Worm (Caenorhabditis elegans) whole organism, young adult: ENCODE measurements around the gene unc-62.
A peak's percentile ranks its signal among the peaks of the same experiment; 100 is the strongest.

ENCODE experiments used
- B0035.1 ChIP-seq: sonication (generic microtip); optimal IDR thresholded peaks from 2 replicates; lab custom pipeline; 2016; ENCODE audit warnings: missing genetic modification characterization, mild to moderate bottlenecking, missing compliant biosample characterization, missing genotype, missing genetic modification reagents
- B0261.1 ChIP-seq: sonication (generic microtip); optimal IDR thresholded peaks from 2 replicates; lab custom pipeline; 2016; ENCODE audit warnings: mild to moderate bottlenecking, missing genetic modification characterization, moderate library complexity, missing compliant biosample characterization
- B0336.3 ChIP-seq: fragments of 200-800 bp; sonication (Bioruptor generic); IDR thresholded peaks from 2 replicates; pipeline ENCODE4 v1.3.6; 2022; ENCODE audit warnings: missing genetic modification characterization, missing compliant biosample characterization
- F39B2.1 ChIP-seq: fragments of 200-800 bp; sonication (Bioruptor generic); IDR thresholded peaks from 2 replicates; pipeline ENCODE4 v1.3.6; 2022; ENCODE audit warnings: missing genetic modification reagents, missing genetic modification characterization, missing compliant biosample characterization
- F57C9.4 ChIP-seq: sonication (generic microtip); optimal IDR thresholded peaks from 2 replicates; lab custom pipeline; 2017; ENCODE audit warnings: mild to moderate bottlenecking, missing genetic modification characterization, missing compliant biosample characterization
- T26A5.8 ChIP-seq: sonication (generic microtip); optimal IDR thresholded peaks from 2 replicates; lab custom pipeline; 2016; ENCODE audit warnings: missing genetic modification characterization, missing compliant biosample characterization
- ama-1 ChIP-seq, 3 experiments: fragments of 150-350 bp in 1 of 3; sonication (generic microtip) in 2 of 3; optimal IDR thresholded peaks; 2 replicates each; lab custom pipeline; 2014 to 2018; ENCODE audit warnings: missing biosample characterization in 2 of 3, missing genetic modification characterization in 2 of 3, missing genetic modification reagents in 2 of 3
- bed-1 ChIP-seq: fragments of 200-800 bp; sonication (Bioruptor generic); IDR thresholded peaks from 2 replicates; pipeline ENCODE4 v1.3.6; 2022; ENCODE audit warnings: missing genetic modification reagents, missing genetic modification characterization, missing compliant biosample characterization
- bed-2 ChIP-seq: fragments of 200-800 bp; sonication (Bioruptor generic); IDR thresholded peaks from 2 replicates; pipeline ENCODE4 v1.3.6; 2022; ENCODE audit warnings: missing genetic modification reagents, missing genetic modification characterization, missing compliant biosample characterization
- cebp-1 ChIP-seq, 2 experiments: fragments of 200-800 bp in 1 of 2; sonication (Bioruptor generic) in 1 of 2; sonication (generic microtip) in 1 of 2; IDR thresholded peaks in 1 of 2; optimal IDR thresholded peaks in 1 of 2; 2 replicates each; pipeline versions ENCODE4 v1.3.6 to Lab custom; 2017 to 2022; ENCODE audit warnings: missing compliant biosample characterization in 2 of 2, missing genetic modification characterization in 2 of 2, mild to moderate bottlenecking in 1 of 2, missing genetic modification reagents in 1 of 2, moderate library complexity in 1 of 2
- ceh-40 ChIP-seq: fragments of 200-800 bp; sonication (Bioruptor generic); IDR thresholded peaks from 2 replicates; pipeline ENCODE4 v1.3.6; 2022; ENCODE audit warnings: missing genetic modification characterization, missing compliant biosample characterization
- die-1 ChIP-seq: sonication (generic microtip); optimal IDR thresholded peaks from 2 replicates; lab custom pipeline; 2016; ENCODE audit warnings: missing genotype, mild to moderate bottlenecking, missing genetic modification characterization, missing compliant biosample characterization
- dox-1 ChIP-seq: fragments of 200-800 bp; sonication (Bioruptor generic); IDR thresholded peaks from 2 replicates; pipeline ENCODE4 v1.3.6; 2022; ENCODE audit warnings: missing genetic modification reagents, missing genetic modification characterization, missing compliant biosample characterization
- dpff-1 ChIP-seq: sonication (generic microtip); optimal IDR thresholded peaks from 2 replicates; lab custom pipeline; 2017; ENCODE audit warnings: mild to moderate bottlenecking, missing genetic modification characterization, missing compliant biosample characterization
- efl-1 ChIP-seq: fragments of 150-350 bp; optimal IDR thresholded peaks from 2 replicates; lab custom pipeline; 2014; ENCODE audit warnings: missing biosample characterization, missing genetic modification reagents, missing genetic modification characterization
- egl-44 ChIP-seq: fragments of 200-800 bp; sonication (Bioruptor generic); IDR thresholded peaks from 2 replicates; pipeline ENCODE4 v1.3.6; 2022; ENCODE audit warnings: missing genetic modification reagents, missing genetic modification characterization, missing compliant biosample characterization
- ekl-4 ChIP-seq: fragments of 200-800 bp; sonication (Bioruptor generic); IDR thresholded peaks from 2 replicates; pipeline ENCODE4 v1.3.6; 2022; ENCODE audit warnings: missing genetic modification reagents, missing genetic modification characterization, missing compliant biosample characterization
- ets-4 ChIP-seq: fragments of 200-800 bp; sonication (Bioruptor generic); optimal IDR thresholded peaks from 2 replicates; lab custom pipeline; 2018; ENCODE audit warnings: mild to moderate bottlenecking, missing genetic modification characterization, missing compliant biosample characterization
- fkh-3 ChIP-seq: sonication (generic microtip); optimal IDR thresholded peaks from 2 replicates; lab custom pipeline; 2016; ENCODE audit warnings: mild to moderate bottlenecking, missing genetic modification characterization, missing compliant biosample characterization
- him-1 ChIP-seq: sonication (generic microtip); optimal IDR thresholded peaks from 2 replicates; lab custom pipeline; 2016; ENCODE audit warnings: missing genotype, missing genetic modification reagents, missing genetic modification characterization, missing compliant biosample characterization
- hlh-12 ChIP-seq: sonication (generic microtip); optimal IDR thresholded peaks from 2 replicates; lab custom pipeline; 2016; ENCODE audit warnings: missing genetic modification characterization, missing compliant biosample characterization
- hmg-20 ChIP-seq: fragments of 200-800 bp; sonication (Bioruptor generic); IDR thresholded peaks from 2 replicates; pipeline ENCODE4 v1.3.6; 2022; ENCODE audit warnings: missing genetic modification reagents, missing genetic modification characterization, missing compliant biosample characterization
- hrde-1 ChIP-seq: sonication (generic microtip); optimal IDR thresholded peaks from 2 replicates; lab custom pipeline; 2016; ENCODE audit warnings: missing genetic modification characterization, mild to moderate bottlenecking, missing compliant biosample characterization, moderate library complexity, missing genotype, missing genetic modification reagents, borderline replicate concordance
- lag-1 ChIP-seq: fragments of 200-800 bp; sonication (Bioruptor generic); IDR thresholded peaks from 2 replicates; pipeline ENCODE4 v1.3.6; 2022; ENCODE audit warnings: missing genetic modification reagents, missing genetic modification characterization, missing compliant biosample characterization
- lsy-27 ChIP-seq: sonication (generic microtip); optimal IDR thresholded peaks from 2 replicates; lab custom pipeline; 2017; ENCODE audit warnings: missing genetic modification characterization, mild to moderate bottlenecking, missing compliant biosample characterization, antibody characterized with exemption, missing genotype, borderline replicate concordance; ENCODE audit not compliant: insufficient read depth
- madf-3 ChIP-seq: fragments of 200-800 bp; sonication (Bioruptor generic); IDR thresholded peaks from 2 replicates; pipeline ENCODE4 v1.3.6; 2022; ENCODE audit warnings: missing genetic modification reagents, missing genetic modification characterization, missing compliant biosample characterization
- madf-6 ChIP-seq: fragments of 200-800 bp; sonication (Bioruptor generic); IDR thresholded peaks from 2 replicates; pipeline ENCODE4 v1.3.6; 2022; ENCODE audit warnings: missing genetic modification reagents, missing genetic modification characterization, missing compliant biosample characterization
- madf-8 ChIP-seq: fragments of 200-800 bp; sonication (Bioruptor generic); conservative IDR thresholded peaks from 2 replicates; pipeline ENCODE4 v1.3.6; 2022; ENCODE audit warnings: missing genetic modification reagents, missing genetic modification characterization, missing compliant biosample characterization
- mel-28 ChIP-seq: sonication (generic microtip); optimal IDR thresholded peaks from 2 replicates; lab custom pipeline; 2016; ENCODE audit warnings: borderline replicate concordance, mild to moderate bottlenecking, missing genetic modification characterization, missing compliant biosample characterization
- nfya-2 ChIP-seq: fragments of 200-800 bp; sonication (Bioruptor generic); IDR thresholded peaks from 2 replicates; pipeline ENCODE4 v1.3.6; 2022; ENCODE audit warnings: missing genetic modification reagents, missing genetic modification characterization, missing compliant biosample characterization
- nfyb-1 ChIP-seq: fragments of 200-800 bp; sonication (Bioruptor generic); IDR thresholded peaks from 2 replicates; pipeline ENCODE4 v1.3.6; 2022; ENCODE audit warnings: missing genetic modification reagents, missing genetic modification characterization, missing compliant biosample characterization
- nhr-179 ChIP-seq: sonication (generic microtip); optimal IDR thresholded peaks from 2 replicates; lab custom pipeline; 2016; ENCODE audit warnings: mild to moderate bottlenecking, missing genetic modification characterization, missing compliant biosample characterization
- nhr-90 ChIP-seq: sonication (generic microtip); optimal IDR thresholded peaks from 2 replicates; lab custom pipeline; 2016; ENCODE audit warnings: missing genotype, mild to moderate bottlenecking, missing genetic modification characterization, missing compliant biosample characterization
- pbrm-1 ChIP-seq: fragments of 200-800 bp; sonication (Bioruptor generic); IDR thresholded peaks from 2 replicates; pipeline ENCODE4 v1.3.6; 2022; ENCODE audit warnings: missing genetic modification reagents, missing genetic modification characterization, missing compliant biosample characterization
- rcor-1 ChIP-seq: fragments of 200-800 bp; sonication (Bioruptor generic); IDR thresholded peaks from 2 replicates; pipeline ENCODE4 v1.3.6; 2022; ENCODE audit warnings: missing genetic modification reagents, missing genetic modification characterization, missing compliant biosample characterization
- sdz-38 ChIP-seq: sonication (generic microtip); optimal IDR thresholded peaks from 2 replicates; lab custom pipeline; 2016; ENCODE audit warnings: missing genotype, missing genetic modification characterization, missing compliant biosample characterization
- snpc-1.1 ChIP-seq: sonication (generic microtip); optimal IDR thresholded peaks from 2 replicates; lab custom pipeline; 2017; ENCODE audit warnings: missing genetic modification characterization, mild to moderate bottlenecking, missing compliant biosample characterization, antibody characterized with exemption, moderate library complexity, missing genotype, missing genetic modification reagents; ENCODE audit not compliant: insufficient read depth
- snpc-3.4 ChIP-seq: sonication (generic microtip); optimal IDR thresholded peaks from 2 replicates; lab custom pipeline; 2017; ENCODE audit warnings: missing genetic modification characterization, mild to moderate bottlenecking, missing compliant biosample characterization, antibody characterized with exemption, moderate library complexity, missing genotype, missing genetic modification reagents
- snpc-4 ChIP-seq, 5 experiments: fragments of 150-350 bp in 1 of 5; sonication (generic microtip) in 4 of 5; optimal IDR thresholded peaks; 2 replicates each; lab custom pipeline; 2014 to 2018; ENCODE audit warnings: missing genetic modification characterization in 5 of 5, missing biosample characterization in 3 of 5, antibody characterized with exemption in 2 of 5, mild to moderate bottlenecking in 2 of 5, missing compliant biosample characterization in 2 of 5, missing genotype in 2 of 5, moderate library complexity in 2 of 5, missing genetic modification reagents in 1 of 5
- somi-1 ChIP-seq: fragments of 200-800 bp; sonication (Bioruptor generic); optimal IDR thresholded peaks from 2 replicates; lab custom pipeline; 2018; ENCODE audit warnings: mild to moderate bottlenecking, missing genetic modification characterization, missing compliant biosample characterization
- tbp1 ChIP-seq: fragments of 200-800 bp; sonication (Bioruptor generic); optimal IDR thresholded peaks from 2 replicates; lab custom pipeline; 2018; ENCODE audit warnings: mild to moderate bottlenecking, missing genetic modification characterization, missing compliant biosample characterization
- unc-62 ChIP-seq: fragments of 150-350 bp; optimal IDR thresholded peaks from 2 replicates; lab custom pipeline; 2014; ENCODE audit warnings: missing biosample characterization, missing genetic modification reagents, missing genetic modification characterization
- xnd-1 ChIP-seq: sonication (generic microtip); optimal IDR thresholded peaks from 2 replicates; lab custom pipeline; 2016; ENCODE audit warnings: missing genotype, missing genetic modification reagents, missing genetic modification characterization, missing compliant biosample characterization
- zfh-2 ChIP-seq: fragments of 200-800 bp; sonication (Bioruptor generic); conservative IDR thresholded peaks from 2 replicates; pipeline ENCODE4 v1.3.6; 2022; ENCODE audit warnings: missing genetic modification reagents, missing genetic modification characterization, missing compliant biosample characterization
- ztf-25 ChIP-seq: fragments of 200-800 bp; sonication (Bioruptor generic); IDR thresholded peaks from 2 replicates; pipeline ENCODE4 v1.3.6; 2022; ENCODE audit warnings: missing genetic modification reagents, missing genetic modification characterization, missing compliant biosample characterization
- ztf-28 ChIP-seq: fragments of 200-800 bp; sonication (Bioruptor generic); IDR thresholded peaks from 2 replicates; pipeline ENCODE4 v1.3.6; 2022; ENCODE audit warnings: missing genetic modification reagents, missing genetic modification characterization, missing compliant biosample characterization
- ztf-6 ChIP-seq: fragments of 200-800 bp; sonication (Bioruptor generic); IDR thresholded peaks from 2 replicates; pipeline ENCODE4 v1.3.6; 2022; ENCODE audit warnings: missing genetic modification reagents, missing genetic modification characterization, missing compliant biosample characterization

unc-62 gene

DNA sequence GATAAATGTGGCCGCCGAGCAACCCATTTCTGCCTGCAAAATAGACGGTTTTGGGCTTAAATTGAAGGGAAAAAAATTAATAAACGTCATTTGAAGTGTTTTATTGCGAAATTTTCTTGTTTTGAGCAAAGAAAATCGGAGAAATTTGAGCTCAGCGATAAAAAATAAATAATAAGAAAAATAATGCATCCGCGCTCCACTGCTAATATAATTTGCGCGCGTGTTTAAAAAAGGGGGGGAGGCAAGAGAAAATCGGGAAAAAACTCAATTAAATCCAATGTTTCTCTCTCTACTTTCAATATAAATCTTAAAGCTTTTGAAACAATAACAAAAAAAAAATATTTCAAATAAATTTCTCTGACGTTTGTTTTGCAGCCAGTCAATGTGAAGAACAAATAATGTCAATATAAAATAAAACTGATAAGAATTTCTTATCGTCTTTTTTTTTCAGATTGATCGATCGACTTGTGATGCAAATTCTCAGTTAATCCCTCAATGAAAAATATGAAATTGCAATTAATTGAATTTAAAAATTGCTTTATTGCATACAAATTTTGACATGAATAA, 46.7 kb upstream of the unc-62 start, which contains the start of gene rft-2 (continued):
- no peak for TF ChIP-seq snpc-3.4 (tag; lab: Kevin White, UChicago)
- TF ChIP-seq madf-3 (GFP tag; lab: Robert Waterston, UW): no peak
- TF ChIP-seq ztf-25 (GFP tag; lab: Robert Waterston, UW): no peak
- no peak for TF ChIP-seq him-1 (tag; lab: Kevin White, UChicago)
- TF ChIP-seq mel-28 (tag; lab: Kevin White, UChicago): no peak
- TF ChIP-seq rcor-1: no peak
- TF ChIP-seq die-1 (tag; lab: Kevin White, UChicago): no peak
- no peak for TF ChIP-seq B0261.1
- no peak for TF ChIP-seq bed-2 (GFP tag; lab: Robert Waterston, UW)
- no peak for TF ChIP-seq lag-1 (GFP tag; lab: Robert Waterston, UW)
- no peak for TF ChIP-seq egl-44 (GFP tag; lab: Robert Waterston, UW)
- no peak for TF ChIP-seq snpc-4 (GFP tag; optimal IDR thresholded peaks at IDR 0.05; lab: Kevin White, UChicago)
- TF ChIP-seq snpc-4 (tag; optimal IDR thresholded peaks at IDR 0.05; lab: Kevin White, UChicago): no peak
- no peak for TF ChIP-seq bed-1 (GFP tag; lab: Robert Waterston, UW)
- TF ChIP-seq fkh-3: no peak
- TF ChIP-seq somi-1 (GFP tag; lab: Kevin White, UChicago): no peak
- TF ChIP-seq ekl-4 (GFP tag; lab: Robert Waterston, UW): no peak
- TF ChIP-seq B0336.3 (GFP tag; lab: Robert Waterston, UW): no peak
- TF ChIP-seq cebp-1 (GFP tag; IDR thresholded peaks at IDR 0.05; lab: Robert Waterston, UW): no peak
- peak; percentile 71 for TF ChIP-seq cebp-1 (tag; optimal IDR thresholded peaks at IDR 0.05; lab: Kevin White, UChicago)
- TF ChIP-seq xnd-1 (tag; lab: Kevin White, UChicago): no peak
- no peak for TF ChIP-seq madf-8 (GFP tag; lab: Robert Waterston, UW)
- no peak for TF ChIP-seq unc-62 (GFP tag; lab: Kevin White, UChicago)
- no peak for TF ChIP-seq zfh-2
- no peak for TF ChIP-seq ztf-6 (GFP tag; lab: Robert Waterston, UW)
- no peak for TF ChIP-seq nhr-90 (tag; lab: Kevin White, UChicago)
- TF ChIP-seq madf-6 (GFP tag; lab: Robert Waterston, UW): no peak
- TF ChIP-seq ztf-28: no peak
- no peak for TF ChIP-seq hlh-12 (tag; lab: Kevin White, UChicago)
- no peak for TF ChIP-seq nhr-179
- TF ChIP-seq lsy-27 (tag; lab: Kevin White, UChicago): no peak
- TF ChIP-seq pbrm-1 (GFP tag; lab: Robert Waterston, UW): no peak; the same call in 1 of the 2 replicates
- TF ChIP-seq F39B2.1 (GFP tag; lab: Robert Waterston, UW): no peak
- TF ChIP-seq tbp1 (GFP tag; lab: Kevin White, UChicago): no peak
- TF ChIP-seq dpff-1 (tag; lab: Kevin White, UChicago): no peak
- TF ChIP-seq hrde-1 (tag; lab: Kevin White, UChicago): no peak
- TF ChIP-seq dox-1 (GFP tag; lab: Robert Waterston, UW): 0 out of 2 replicates have a peak, but pooled peaks have one; percentile 26
- no peak for TF ChIP-seq ets-4 (GFP tag; lab: Kevin White, UChicago)
- TF ChIP-seq B0035.1 (tag; lab: Kevin White, UChicago): no peak
- TF ChIP-seq efl-1: peak; percentile 79
- TF ChIP-seq nfya-2 (GFP tag; lab: Robert Waterston, UW): no peak
- no peak for TF ChIP-seq F57C9.4 (tag; lab: Kevin White, UChicago)
- no peak for TF ChIP-seq ceh-40 (GFP tag; lab: Robert Waterston, UW)
- no peak for TF ChIP-seq T26A5.8 (tag; lab: Kevin White, UChicago)
- peak; percentile 41; the same call in 1 of the 2 replicates for TF ChIP-seq nfyb-1
- TF ChIP-seq snpc-1.1 (tag; lab: Kevin White, UChicago): peak; percentile 20
- no peak for TF ChIP-seq ama-1 (optimal IDR thresholded peaks at IDR 0.05; lab: Kevin White, UChicago)
- TF ChIP-seq ama-1 (GFP tag; optimal IDR thresholded peaks at IDR 0.05; lab: Kevin White, UChicago): no peak
- no peak for TF ChIP-seq hmg-20 (GFP tag; lab: Robert Waterston, UW)
- no peak for TF ChIP-seq sdz-38 (tag; lab: Kevin White, UChicago)
